Worm (Caenorhabditis elegans): ENCODE data around the gene pfkb-1.2.

- no peak for TF ChIP-seq egl-27 (tag; optimal IDR thresholded peaks at IDR 0.05)
- TF ChIP-seq alr-1 (tag; optimal IDR thresholded peaks at IDR 0.05): no peak
- TF ChIP-seq R02D3.7 (tag; optimal IDR thresholded peaks at IDR 0.05): no peak
- TF ChIP-seq snpc-4 (tag; optimal IDR thresholded peaks at IDR 0.05): no peak
- no peak for TF ChIP-seq nhr-237 (tag; optimal IDR thresholded peaks at IDR 0.05)
Observed at ce11 chrIV:5954743-5955142, 13.0 kb downstream of the pfkb-1.2 start.

Data from whole organism, L2 larva.